Fruit fly (Drosophila melanogaster) whole organism, embryonic: ENCODE results near the gene Paris.

Source experiments
- Abd-B ChIP-seq: fragments of 200-800 bp; sonication (Bioruptor generic); optimal IDR thresholded peaks from 2 replicates; lab custom pipeline; 2018; ENCODE audit warnings: missing biosample characterization, mild to moderate bottlenecking, missing genetic modification characterization, moderate library complexity
- C15 ChIP-seq: fragments of 200-800 bp; sonication (Bioruptor generic); IDR thresholded peaks from 3 replicates; pipeline ENCODE4 v1.3.6; 2022; ENCODE audit warnings: missing biosample characterization, missing genetic modification characterization
- CG10267 ChIP-seq: fragments of 200-800 bp; sonication (Bioruptor generic); optimal IDR thresholded peaks from 2 replicates; lab custom pipeline; 2018; ENCODE audit warnings: missing biosample characterization, mild to moderate bottlenecking, missing genetic modification characterization, moderate library complexity
- CG11560 ChIP-seq: fragments of 200-800 bp; sonication (Bioruptor generic); IDR thresholded peaks from 3 replicates; pipeline ENCODE4 v1.3.6; 2022; ENCODE audit warnings: missing biosample characterization, missing genetic modification characterization
- CG11695 ChIP-seq: fragments of 200-800 bp; sonication (Bioruptor generic); IDR thresholded peaks from 3 replicates; pipeline ENCODE4 v1.3.6; 2022; ENCODE audit warnings: missing biosample characterization, missing genetic modification characterization
- CG11723 ChIP-seq: fragments of 200-800 bp; sonication (Bioruptor generic); optimal IDR thresholded peaks from 2 replicates; lab custom pipeline; 2017; ENCODE audit warnings: missing biosample characterization, mild to moderate bottlenecking, missing genetic modification characterization
- CG12236 ChIP-seq: fragments of 200-800 bp; sonication (Bioruptor generic); optimal IDR thresholded peaks from 2 replicates; lab custom pipeline; 2016; ENCODE audit warnings: missing biosample characterization, missing genetic modification characterization
- CG13775 ChIP-seq: fragments of 200-800 bp; sonication (Bioruptor generic); optimal IDR thresholded peaks from 3 replicates; lab custom pipeline; 2017; ENCODE audit warnings: missing biosample characterization, mild to moderate bottlenecking, missing genetic modification characterization
- CG14710 ChIP-seq: fragments of 200-800 bp; sonication (Bioruptor generic); optimal IDR thresholded peaks from 3 replicates; lab custom pipeline; 2019; ENCODE audit warnings: missing biosample characterization, mild to moderate bottlenecking, missing genetic modification characterization, moderate library complexity
- CG16815 ChIP-seq: fragments of 200-800 bp; sonication (Bioruptor generic); optimal IDR thresholded peaks from 3 replicates; lab custom pipeline; 2017; ENCODE audit warnings: missing biosample characterization, mild to moderate bottlenecking, missing genetic modification characterization
- CG18011 ChIP-seq: fragments of 200-800 bp; sonication (Bioruptor generic); optimal IDR thresholded peaks from 2 replicates; lab custom pipeline; 2017; ENCODE audit warnings: missing biosample characterization, missing genetic modification characterization, mild to moderate bottlenecking, moderate library complexity, missing genotype
- CG2875 ChIP-seq: fragments of 200-800 bp; sonication (Bioruptor generic); optimal IDR thresholded peaks from 2 replicates; lab custom pipeline; 2017; ENCODE audit warnings: missing biosample characterization, mild to moderate bottlenecking, missing genetic modification characterization, missing genetic modification reagents
- CG2889 ChIP-seq: fragments of 200-800 bp; sonication (Bioruptor generic); IDR thresholded peaks from 3 replicates; pipeline ENCODE4 v1.3.6; 2022; ENCODE audit warnings: missing biosample characterization, missing genetic modification characterization
- CG32772 ChIP-seq: fragments of 200-800 bp; sonication (Bioruptor generic); IDR thresholded peaks from 2 replicates; pipeline ENCODE4 v1.3.6; 2022; ENCODE audit warnings: missing biosample characterization, missing genetic modification characterization
- CG34224 ChIP-seq: fragments of 200-800 bp; sonication (Bioruptor generic); IDR thresholded peaks from 3 replicates; pipeline ENCODE4 v1.3.6; 2022; ENCODE audit warnings: missing biosample characterization, missing genetic modification characterization; ENCODE audit not compliant: partially characterized antibody
- CG4282 ChIP-seq: fragments of 200-800 bp; sonication (Bioruptor generic); optimal IDR thresholded peaks from 2 replicates; lab custom pipeline; 2016; ENCODE audit warnings: missing biosample characterization, missing genetic modification characterization
- CG4707 ChIP-seq: fragments of 200-800 bp; sonication (Bioruptor generic); optimal IDR thresholded peaks from 2 replicates; lab custom pipeline; 2018; ENCODE audit warnings: missing biosample characterization, mild to moderate bottlenecking, missing genetic modification characterization, moderate library complexity
- CG8290 ChIP-seq, 3 experiments: fragments of 200-800 bp; sonication (Bioruptor generic); optimal IDR thresholded peaks; 2 replicates each; lab custom pipeline; 2016 to 2019; ENCODE audit warnings: missing biosample characterization in 3 of 3, missing genetic modification characterization in 3 of 3, mild to moderate bottlenecking in 2 of 3, moderate library complexity in 1 of 3
- CG9609 ChIP-seq: fragments of 200-800 bp; sonication (Bioruptor generic); optimal IDR thresholded peaks from 3 replicates; lab custom pipeline; 2016; ENCODE audit warnings: missing biosample characterization, missing genetic modification characterization
- H2.0 ChIP-seq: fragments of 200-800 bp; sonication (Bioruptor generic); IDR thresholded peaks from 2 replicates; pipeline ENCODE4 v1.3.6; 2022; ENCODE audit warnings: missing biosample characterization, missing genetic modification characterization
- HLH4C ChIP-seq: fragments of 200-800 bp; sonication (Bioruptor generic); IDR thresholded peaks from 3 replicates; pipeline ENCODE4 v1.3.6; 2022; ENCODE audit warnings: missing biosample characterization, missing genetic modification characterization; ENCODE audit not compliant: partially characterized antibody
- Hand ChIP-seq: fragments of 200-800 bp; sonication (Bioruptor generic); optimal IDR thresholded peaks from 2 replicates; lab custom pipeline; 2017; ENCODE audit warnings: mild to moderate bottlenecking, missing biosample characterization, missing genetic modification reagents, missing genetic modification characterization
- Hey ChIP-seq: fragments of 200-800 bp; sonication (Bioruptor generic); optimal IDR thresholded peaks from 3 replicates; lab custom pipeline; 2018; ENCODE audit warnings: missing biosample characterization, mild to moderate bottlenecking, missing genetic modification characterization
- MESR4 ChIP-seq: fragments of 200-800 bp; sonication (Bioruptor generic); optimal IDR thresholded peaks from 2 replicates; lab custom pipeline; 2018; ENCODE audit warnings: missing biosample characterization, mild to moderate bottlenecking, missing genetic modification characterization, moderate library complexity
- Med ChIP-seq: fragments of 200-800 bp; sonication (Bioruptor generic); peaks from one replicate; lab custom pipeline; 2016; ENCODE audit warnings: missing biosample characterization, missing genetic modification characterization, mild to moderate bottlenecking, inconsistent platforms, moderate library complexity
- Neu2 ChIP-seq: fragments of 200-800 bp; sonication (Bioruptor generic); optimal IDR thresholded peaks from 3 replicates; lab custom pipeline; 2016; ENCODE audit warnings: missing biosample characterization, missing genetic modification characterization, borderline replicate concordance
- Nf-YA ChIP-seq: fragments of 200-800 bp; sonication (Bioruptor generic); IDR thresholded peaks from 2 replicates; pipeline ENCODE4 v1.3.6; 2022; ENCODE audit warnings: missing biosample characterization, missing genetic modification characterization
- NfI ChIP-seq: fragments of 200-800 bp; sonication (Bioruptor generic); optimal IDR thresholded peaks from 3 replicates; lab custom pipeline; 2018; ENCODE audit warnings: missing biosample characterization, mild to moderate bottlenecking, missing genetic modification characterization, moderate library complexity
- ase ChIP-seq: fragments of 200-800 bp; sonication (Bioruptor generic); IDR thresholded peaks from 3 replicates; pipeline ENCODE4 v1.3.6; 2022; ENCODE audit warnings: missing biosample characterization, missing genetic modification characterization
- ash1 ChIP-seq: fragments of 200-800 bp; sonication (Bioruptor generic); optimal IDR thresholded peaks from 2 replicates; lab custom pipeline; 2018; ENCODE audit warnings: missing biosample characterization, mild to moderate bottlenecking, missing genetic modification characterization
- bigmax ChIP-seq: fragments of 200-800 bp; sonication (Bioruptor generic); optimal IDR thresholded peaks from 2 replicates; lab custom pipeline; 2018; ENCODE audit warnings: missing biosample characterization, mild to moderate bottlenecking, missing genetic modification characterization
- ci ChIP-seq: fragments of 200-800 bp; sonication (Bioruptor generic); IDR thresholded peaks from 3 replicates; pipeline ENCODE4 v1.3.6; 2022; ENCODE audit warnings: missing biosample characterization, missing genetic modification characterization
- dati ChIP-seq: fragments of 200-800 bp; sonication (Bioruptor generic); IDR thresholded peaks from 2 replicates; pipeline ENCODE4 v1.3.6; 2022; ENCODE audit warnings: missing biosample characterization, missing genetic modification characterization
- hbn ChIP-seq: fragments of 200-800 bp; sonication (Bioruptor generic); IDR thresholded peaks from 2 replicates; pipeline ENCODE4 v1.3.6; 2022; ENCODE audit warnings: missing biosample characterization, missing genetic modification characterization; ENCODE audit not compliant: partially characterized antibody
- knrl ChIP-seq: fragments of 200-800 bp; sonication (Bioruptor generic); IDR thresholded peaks from 3 replicates; pipeline ENCODE4 v1.3.6; 2022; ENCODE audit warnings: missing biosample characterization, missing genetic modification characterization; ENCODE audit not compliant: partially characterized antibody
- maf-S ChIP-seq: fragments of 200-800 bp; sonication (Bioruptor generic); optimal IDR thresholded peaks from 2 replicates; lab custom pipeline; 2016; ENCODE audit warnings: missing biosample characterization, missing genetic modification characterization
- mirr ChIP-seq: fragments of 200-800 bp; sonication (Bioruptor generic); optimal IDR thresholded peaks from 3 replicates; lab custom pipeline; 2018; ENCODE audit warnings: missing biosample characterization, mild to moderate bottlenecking, missing genetic modification characterization
- nau ChIP-seq: fragments of 200-800 bp; sonication (Bioruptor generic); optimal IDR thresholded peaks from 3 replicates; lab custom pipeline; 2017; ENCODE audit warnings: missing biosample characterization, mild to moderate bottlenecking, missing genetic modification characterization, missing genetic modification reagents
- pb ChIP-seq: fragments of 200-800 bp; sonication (Bioruptor generic); optimal IDR thresholded peaks from 3 replicates; lab custom pipeline; 2016; ENCODE audit warnings: missing biosample characterization, missing genetic modification characterization
- pros ChIP-seq: fragments of 200-800 bp; sonication (Bioruptor generic); optimal IDR thresholded peaks from 3 replicates; lab custom pipeline; 2019; ENCODE audit warnings: missing biosample characterization, mild to moderate bottlenecking, missing genetic modification characterization, moderate library complexity
- psq ChIP-seq: fragments of 200-800 bp; sonication (Bioruptor generic); optimal IDR thresholded peaks from 2 replicates; lab custom pipeline; 2017; ENCODE audit warnings: missing biosample characterization, missing genetic modification characterization
- ranshi ChIP-seq: fragments of 200-800 bp; sonication (Bioruptor generic); IDR thresholded peaks from 2 replicates; pipeline ENCODE4 v1.3.6; 2022; ENCODE audit warnings: missing biosample characterization, missing genetic modification characterization
- repo ChIP-seq: fragments of 200-800 bp; sonication (Bioruptor generic); optimal IDR thresholded peaks from 2 replicates; lab custom pipeline; 2016; ENCODE audit warnings: missing biosample characterization, missing genetic modification characterization
- sc ChIP-seq, 3 experiments: fragments of >200 bp in 2 of 3; fragments of 200-800 bp in 1 of 3; sonication (Bioruptor generic) in 1 of 3; optimal IDR thresholded peaks; 2 replicates in 2 of 3; 3 replicates in 1 of 3; lab custom pipeline; 2017; ENCODE audit warnings: mild to moderate bottlenecking in 1 of 3, missing biosample characterization in 1 of 3, missing genetic modification characterization in 1 of 3, missing genetic modification reagents in 1 of 3
- sim ChIP-seq: fragments of 200-800 bp; sonication (Bioruptor generic); IDR thresholded peaks from 2 replicates; pipeline ENCODE4 v1.3.6; 2022; ENCODE audit warnings: missing biosample characterization, missing genetic modification characterization
- sug ChIP-seq: fragments of 200-800 bp; optimal IDR thresholded peaks from 2 replicates; lab custom pipeline; 2019; ENCODE audit warnings: missing biosample characterization, mild to moderate bottlenecking, missing genetic modification characterization, moderate library complexity
- toy ChIP-seq: fragments of 200-800 bp; sonication (Bioruptor generic); IDR thresholded peaks from 2 replicates; pipeline ENCODE4 v1.3.6; 2022; ENCODE audit warnings: missing biosample characterization, missing genetic modification characterization
- ttk ChIP-seq: fragments of 200-800 bp; sonication (Bioruptor generic); IDR thresholded peaks from 2 replicates; pipeline ENCODE4 v2.1.2; 2022; ENCODE audit warnings: missing biosample characterization, missing genetic modification characterization
- usp ChIP-seq: fragments of >200 bp; optimal IDR thresholded peaks from 2 replicates; lab custom pipeline; 2017; ENCODE audit warnings: missing biosample characterization, missing genetic modification characterization
- vfl ChIP-seq: fragments of 200-800 bp; sonication (Bioruptor generic); optimal IDR thresholded peaks from 2 replicates; lab custom pipeline; 2016; ENCODE audit warnings: missing biosample characterization, missing genetic modification characterization

Gene Paris

dm6 chr2L:4463323-4463722 is at the start of gene Paris, which contains the start of gene CG15443 (continued):
- TF ChIP-seq CG4707 (GFP tag; lab: Kevin White, UChicago) (no peak), nau (GFP tag; lab: Kevin White, UChicago) (peak; percentile 24), CG11723 (GFP tag; lab: Kevin White, UChicago) (no peak), Med (GFP tag; lab: Kevin White, UChicago) (peak; percentile 81), CG11560 (tag; lab: Robert Waterston, UW) (no peak), CG13775 (GFP tag; lab: Kevin White, UChicago) (no peak), sc (optimal IDR thresholded peaks at IDR 0.05; lab: Kevin White, UChicago) (no peak), sc (GFP tag; optimal IDR thresholded peaks at IDR 0.05; lab: Kevin White, UChicago) (no peak), CG16815 (no peak), ase (GFP tag; lab: Robert Waterston, UW) (no peak), mirr (peak; percentile 16), Hey (no peak), Abd-B (GFP tag; lab: Kevin White, UChicago) (no peak), CG11695 (GFP tag; lab: Robert Waterston, UW) (no peak), H2.0 (GFP tag; lab: Robert Waterston, UW) (no peak), toy (GFP tag; lab: Robert Waterston, UW) (no peak), CG8290 (GFP tag; optimal IDR thresholded peaks at IDR 0.05; lab: Kevin White, UChicago) (no peak), CG8290 (tag; optimal IDR thresholded peaks at IDR 0.05; lab: Kevin White, UChicago) (no peak), usp (GFP tag; lab: Kevin White, UChicago) (no peak), CG10267 (peak; percentile 16), NfI (GFP tag; lab: Kevin White, UChicago) (peak; percentile 16), sug (tag; lab: Kevin White, UChicago) (no peak), ttk (GFP tag; lab: Robert Waterston, UW) (no peak), hbn (GFP tag; lab: Robert Waterston, UW) (peak; percentile 48; the same call in 1 of the 2 replicates), maf-S (GFP tag; lab: Kevin White, UChicago) (no peak), CG12236 (GFP tag; lab: Kevin White, UChicago) (no peak), CG32772 (no peak), bigmax (GFP tag; lab: Kevin White, UChicago) (no peak), CG18011 (GFP tag; lab: Kevin White, UChicago) (no peak), CG9609 (GFP tag; lab: Kevin White, UChicago) (no peak), MESR4 (GFP tag; lab: Kevin White, UChicago) (peak; percentile 2), ash1 (GFP tag; lab: Kevin White, UChicago) (no peak), HLH4C (GFP tag; lab: Robert Waterston, UW) (peak; percentile 90), vfl (GFP tag; lab: Kevin White, UChicago) (no peak), dati (no peak), ranshi (GFP tag; lab: Robert Waterston, UW) (no peak), psq (GFP tag; lab: Kevin White, UChicago) (no peak), sim (GFP tag; lab: Robert Waterston, UW) (no peak), Neu2 (GFP tag; lab: Kevin White, UChicago) (no peak), C15 (GFP tag; lab: Robert Waterston, UW) (no peak), CG34224 (GFP tag; lab: Robert Waterston, UW) (peak; percentile 75), Nf-YA (GFP tag; lab: Robert Waterston, UW) (no peak), CG14710 (peak; percentile 60), ci (GFP tag; lab: Robert Waterston, UW) (peak; percentile 57; the same call in 2 of the 3 replicates), pros (no peak), Hand (GFP tag; lab: Kevin White, UChicago) (no peak), CG4282 (GFP tag; lab: Kevin White, UChicago) (no peak), repo (GFP tag; lab: Kevin White, UChicago) (no peak), knrl (peak; percentile 68; the same call in 2 of the 3 replicates), pb (no peak), CG2875 (GFP tag; lab: Kevin White, UChicago) (no peak), CG2889 (no peak)
